Fruit fly (Drosophila melanogaster) whole organism, embryonic: ENCODE measurements around the gene CG18557.

Experiments used
- Aef1 ChIP-seq: fragments of 200-800 bp; sonication (Bioruptor generic); IDR thresholded peaks from 3 replicates; pipeline ENCODE4 v1.3.6; 2022; ENCODE audit warnings: missing biosample characterization, missing genetic modification characterization
- Bgb ChIP-seq: fragments of 200-800 bp; sonication (Bioruptor generic); IDR thresholded peaks from 2 replicates; pipeline ENCODE4 v1.3.6; 2022; ENCODE audit warnings: missing biosample characterization, missing genetic modification characterization; ENCODE audit not compliant: partially characterized antibody
- Blimp-1 ChIP-seq: fragments of 200-800 bp; sonication (Bioruptor generic); optimal IDR thresholded peaks from 3 replicates; lab custom pipeline; 2018; ENCODE audit warnings: missing biosample characterization, missing genetic modification characterization, mild to moderate bottlenecking, moderate library complexity, missing genetic modification reagents
- CG10321 ChIP-seq: fragments of 200-800 bp; sonication (Bioruptor generic); IDR thresholded peaks from 2 replicates; pipeline ENCODE4 v1.3.6; 2022; ENCODE audit warnings: missing biosample characterization, missing genetic modification characterization
- CG12155 ChIP-seq: fragments of 200-800 bp; sonication (Bioruptor generic); optimal IDR thresholded peaks from 3 replicates; lab custom pipeline; 2016; ENCODE audit warnings: missing biosample characterization, missing genetic modification characterization
- CG14860 ChIP-seq: fragments of 200-800 bp; sonication (Bioruptor generic); IDR thresholded peaks from 3 replicates; pipeline ENCODE4 v1.3.6; 2022; ENCODE audit warnings: missing biosample characterization, missing genetic modification characterization; ENCODE audit not compliant: partially characterized antibody
- CG15073 ChIP-seq: fragments of 200-800 bp; sonication (Bioruptor generic); optimal IDR thresholded peaks from 2 replicates; lab custom pipeline; 2016; ENCODE audit warnings: missing biosample characterization, missing genetic modification characterization
- CG15269 ChIP-seq: fragments of 200-800 bp; sonication (Bioruptor generic); optimal IDR thresholded peaks from 2 replicates; lab custom pipeline; 2018; ENCODE audit warnings: missing biosample characterization, mild to moderate bottlenecking, missing genetic modification characterization, moderate library complexity
- CG16779 ChIP-seq: fragments of 200-800 bp; sonication (Bioruptor generic); IDR thresholded peaks from 2 replicates; pipeline ENCODE4 v1.3.6; 2022; ENCODE audit warnings: missing biosample characterization, missing genetic modification characterization
- CG17328 ChIP-seq: fragments of 200-800 bp; sonication (Bioruptor generic); IDR thresholded peaks from 2 replicates; pipeline ENCODE4 v1.3.6; 2022; ENCODE audit warnings: missing biosample characterization, missing genetic modification characterization
- CG17912 ChIP-seq: fragments of 200-800 bp; sonication (Bioruptor generic); optimal IDR thresholded peaks from 2 replicates; lab custom pipeline; 2018; ENCODE audit warnings: missing biosample characterization, mild to moderate bottlenecking, missing genetic modification characterization
- CG18262 ChIP-seq: fragments of 200-800 bp; optimal IDR thresholded peaks from 3 replicates; lab custom pipeline; 2019; ENCODE audit warnings: missing biosample characterization, mild to moderate bottlenecking, missing genetic modification characterization, moderate library complexity
- CG2129 ChIP-seq: fragments of 200-800 bp; sonication (Bioruptor generic); IDR thresholded peaks from 2 replicates; pipeline ENCODE4 v1.3.6; 2022; ENCODE audit warnings: missing biosample characterization, missing genetic modification characterization; ENCODE audit not compliant: partially characterized antibody
- CG2889 ChIP-seq: fragments of 200-800 bp; sonication (Bioruptor generic); IDR thresholded peaks from 3 replicates; pipeline ENCODE4 v1.3.6; 2022; ENCODE audit warnings: missing biosample characterization, missing genetic modification characterization
- CG3281 ChIP-seq: fragments of 200-800 bp; sonication (Bioruptor generic); optimal IDR thresholded peaks from 3 replicates; lab custom pipeline; 2017; ENCODE audit warnings: missing biosample characterization, mild to moderate bottlenecking, missing genetic modification characterization
- CG42726 ChIP-seq: fragments of 200-800 bp; sonication (Bioruptor generic); IDR thresholded peaks from 2 replicates; pipeline ENCODE4 v1.3.6; 2022; ENCODE audit warnings: missing biosample characterization, missing genetic modification characterization; ENCODE audit not compliant: partially characterized antibody
- CG4328 ChIP-seq: fragments of 200-800 bp; sonication (Bioruptor generic); optimal IDR thresholded peaks from 3 replicates; lab custom pipeline; 2017; ENCODE audit warnings: missing biosample characterization, missing genetic modification reagents, missing genetic modification characterization
- CG4730 ChIP-seq: fragments of 200-800 bp; sonication (Bioruptor generic); IDR thresholded peaks from 2 replicates; pipeline ENCODE4 v1.3.6; 2022; ENCODE audit warnings: missing biosample characterization, missing genetic modification characterization
- CG5953 ChIP-seq: fragments of 200-800 bp; sonication (Bioruptor generic); IDR thresholded peaks from 2 replicates; pipeline ENCODE4 v1.3.6; 2022; ENCODE audit warnings: missing biosample characterization, missing genetic modification characterization
- CG6175 ChIP-seq: fragments of 200-800 bp; sonication (Bioruptor generic); IDR thresholded peaks from 3 replicates; pipeline ENCODE4 v1.3.6; 2022; ENCODE audit warnings: missing biosample characterization, missing genetic modification characterization
- CG7839 ChIP-seq: fragments of 200-800 bp; sonication (Bioruptor generic); optimal IDR thresholded peaks from 3 replicates; lab custom pipeline; 2018; ENCODE audit warnings: missing biosample characterization, mild to moderate bottlenecking, missing genetic modification characterization, moderate library complexity
- CG8290 ChIP-seq, 3 experiments: fragments of 200-800 bp; sonication (Bioruptor generic); optimal IDR thresholded peaks; 2 replicates each; lab custom pipeline; 2016 to 2019; ENCODE audit warnings: missing biosample characterization in 3 of 3, missing genetic modification characterization in 3 of 3, mild to moderate bottlenecking in 2 of 3, moderate library complexity in 1 of 3
- CG9727 ChIP-seq: fragments of 200-800 bp; sonication (Bioruptor generic); optimal IDR thresholded peaks from 3 replicates; lab custom pipeline; 2017; ENCODE audit warnings: missing biosample characterization, mild to moderate bottlenecking, missing genetic modification characterization
- D19A ChIP-seq: fragments of 200-800 bp; optimal IDR thresholded peaks from 3 replicates; lab custom pipeline; 2019; ENCODE audit warnings: missing biosample characterization, mild to moderate bottlenecking, missing genetic modification characterization, moderate library complexity
- E2f1 ChIP-seq: fragments of 200-800 bp; sonication (Bioruptor generic); IDR thresholded peaks from 2 replicates; pipeline ENCODE4 v1.3.6; 2022; ENCODE audit warnings: missing biosample characterization, missing genetic modification characterization
- ERR ChIP-seq: fragments of 200-800 bp; sonication (Bioruptor generic); optimal IDR thresholded peaks from 2 replicates; lab custom pipeline; 2016; ENCODE audit warnings: missing biosample characterization, missing genetic modification characterization
- HmgZ ChIP-seq: fragments of 200-800 bp; sonication (Bioruptor generic); optimal IDR thresholded peaks from 2 replicates; lab custom pipeline; 2018; ENCODE audit warnings: missing biosample characterization, mild to moderate bottlenecking, missing genetic modification characterization
- Med ChIP-seq: fragments of 200-800 bp; sonication (Bioruptor generic); peaks from one replicate; lab custom pipeline; 2016; ENCODE audit warnings: missing biosample characterization, missing genetic modification characterization, mild to moderate bottlenecking, inconsistent platforms, moderate library complexity
- Nf-YB ChIP-seq: fragments of 200-800 bp; sonication (Bioruptor generic); optimal IDR thresholded peaks from 3 replicates; lab custom pipeline; 2019; ENCODE audit warnings: missing biosample characterization, mild to moderate bottlenecking, missing genetic modification characterization, moderate library complexity
- NfI ChIP-seq: fragments of 200-800 bp; sonication (Bioruptor generic); optimal IDR thresholded peaks from 3 replicates; lab custom pipeline; 2018; ENCODE audit warnings: missing biosample characterization, mild to moderate bottlenecking, missing genetic modification characterization, moderate library complexity
- PHDP ChIP-seq: fragments of 200-800 bp; sonication (Bioruptor generic); optimal IDR thresholded peaks from 3 replicates; lab custom pipeline; 2018; ENCODE audit warnings: missing biosample characterization, mild to moderate bottlenecking, missing genetic modification characterization, moderate library complexity
- Ravus ChIP-seq: fragments of 200-800 bp; sonication (Bioruptor generic); IDR thresholded peaks from 2 replicates; pipeline ENCODE4 v1.3.6; 2022; ENCODE audit warnings: missing biosample characterization, missing genetic modification characterization
- Six4 ChIP-seq: fragments of 200-800 bp; sonication (Bioruptor generic); optimal IDR thresholded peaks from 2 replicates; lab custom pipeline; 2016; ENCODE audit warnings: missing biosample characterization, missing genetic modification characterization
- Spps ChIP-seq: fragments of 200-800 bp; sonication (Bioruptor generic); optimal IDR thresholded peaks from 2 replicates; lab custom pipeline; 2018; ENCODE audit warnings: missing biosample characterization, mild to moderate bottlenecking, missing genetic modification characterization
- aop ChIP-seq: fragments of 200-800 bp; sonication (Bioruptor generic); IDR thresholded peaks from 2 replicates; pipeline ENCODE4 v1.3.6; 2022; ENCODE audit warnings: missing biosample characterization, missing genetic modification characterization
- bab2 ChIP-seq: fragments of 200-800 bp; sonication (Bioruptor generic); optimal IDR thresholded peaks from 2 replicates; lab custom pipeline; 2016; ENCODE audit warnings: missing biosample characterization, missing genetic modification characterization
- crc ChIP-seq: fragments of 200-800 bp; sonication (Bioruptor generic); optimal IDR thresholded peaks from 2 replicates; lab custom pipeline; 2016; ENCODE audit warnings: missing biosample characterization, missing genetic modification characterization
- dysf ChIP-seq: fragments of 200-800 bp; sonication (Bioruptor generic); IDR thresholded peaks from 3 replicates; pipeline ENCODE4 v1.3.6; 2022; ENCODE audit warnings: missing biosample characterization, missing genetic modification characterization
- emc ChIP-seq: fragments of 200-800 bp; sonication (Bioruptor generic); optimal IDR thresholded peaks from 2 replicates; lab custom pipeline; 2016; ENCODE audit warnings: missing biosample characterization, missing genetic modification characterization
- exex ChIP-seq: fragments of 200-800 bp; sonication (Bioruptor generic); optimal IDR thresholded peaks from 4 replicates; lab custom pipeline; 2018; ENCODE audit warnings: missing biosample characterization, mild to moderate bottlenecking, missing genetic modification characterization, moderate library complexity
- fd3F ChIP-seq: fragments of 200-800 bp; sonication (Bioruptor generic); optimal IDR thresholded peaks from 2 replicates; lab custom pipeline; 2018; ENCODE audit warnings: missing biosample characterization, mild to moderate bottlenecking, missing genetic modification characterization, moderate library complexity
- kah ChIP-seq: fragments of 200-800 bp; sonication (Bioruptor generic); optimal IDR thresholded peaks from 2 replicates; lab custom pipeline; 2018; ENCODE audit warnings: missing biosample characterization, mild to moderate bottlenecking, missing genetic modification characterization
- ken ChIP-seq: fragments of 200-800 bp; sonication (Bioruptor generic); IDR thresholded peaks from 3 replicates; pipeline ENCODE4 v1.3.6; 2022; ENCODE audit warnings: missing biosample characterization, missing genetic modification characterization
- org-1 ChIP-seq: fragments of 200-800 bp; sonication (Bioruptor generic); optimal IDR thresholded peaks from 2 replicates; lab custom pipeline; 2017; ENCODE audit warnings: missing biosample characterization, missing genetic modification characterization
- p53 ChIP-seq: fragments of 200-800 bp; sonication (Bioruptor generic); optimal IDR thresholded peaks from 2 replicates; lab custom pipeline; 2016; ENCODE audit warnings: missing biosample characterization, missing genetic modification characterization
- pros ChIP-seq: fragments of 200-800 bp; sonication (Bioruptor generic); optimal IDR thresholded peaks from 3 replicates; lab custom pipeline; 2019; ENCODE audit warnings: missing biosample characterization, mild to moderate bottlenecking, missing genetic modification characterization, moderate library complexity
- row ChIP-seq: fragments of 200-800 bp; sonication (Bioruptor generic); IDR thresholded peaks from 3 replicates; pipeline ENCODE4 v1.3.6; 2022; ENCODE audit warnings: missing biosample characterization, missing genetic modification characterization
- vvl ChIP-seq: fragments of 200-800 bp; sonication (Bioruptor generic); IDR thresholded peaks from 2 replicates; pipeline ENCODE4 v1.3.6; 2022; ENCODE audit warnings: missing biosample characterization, missing genetic modification characterization

The CG18557 gene

DNA sequence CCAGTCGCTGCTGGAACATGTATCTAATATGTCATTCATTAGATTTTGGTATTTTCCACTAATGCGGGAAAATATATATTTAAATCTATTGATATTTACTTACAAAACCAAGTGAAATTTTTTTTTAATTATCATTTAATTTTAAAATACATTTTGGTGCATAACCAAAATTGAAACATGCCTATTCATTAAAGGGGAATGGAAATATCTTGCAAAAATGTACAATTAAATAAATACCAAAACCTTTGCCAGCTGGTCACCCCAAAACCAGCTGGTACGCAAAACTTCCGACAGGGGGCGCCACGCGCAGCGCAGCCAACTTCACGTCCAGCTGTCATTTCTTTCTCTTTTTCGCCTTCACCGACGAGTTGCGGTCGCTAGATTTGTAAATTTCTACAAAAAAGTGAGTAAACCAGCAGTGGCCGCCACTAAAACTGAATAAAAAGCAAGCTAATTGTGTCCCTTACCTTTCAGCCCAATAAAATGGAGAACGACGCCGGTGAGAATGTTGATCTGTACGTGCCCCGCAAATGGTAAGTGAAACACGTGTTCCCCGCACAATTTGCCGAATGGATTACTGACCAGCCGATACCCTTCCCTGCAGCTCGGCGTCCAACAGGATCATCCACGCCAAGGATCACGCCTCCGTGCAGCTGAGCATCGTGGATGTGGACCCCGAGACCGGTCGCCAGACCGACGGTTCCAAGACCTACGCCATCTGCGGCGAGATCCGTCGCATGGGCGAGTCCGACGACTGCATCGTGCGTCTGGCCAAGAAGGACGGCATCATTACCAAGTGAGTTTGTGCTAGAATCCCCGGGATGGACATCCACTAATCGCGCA, 10.5 kb upstream of the CG18557 start, which contains the start of the genes CG3104 and RpS21 (continued):
- TF ChIP-seq CG15073 (GFP tag; lab: Kevin White, UChicago) (no peak), ken (GFP tag; lab: Robert Waterston, UW) (peak; percentile 95), CG15269 (tag; lab: Kevin White, UChicago) (peak; percentile 72), Six4 (peak; percentile 74), E2f1 (GFP tag; lab: Robert Waterston, UW) (peak; percentile 82), Aef1 (GFP tag; lab: Robert Waterston, UW) (peak; percentile 88), CG17912 (GFP tag; lab: Kevin White, UChicago) (peak; percentile 92), CG10321 (GFP tag; lab: Robert Waterston, UW) (peak; percentile 71; the same call in 1 of the 2 replicates), CG16779 (peak; percentile 94), Spps (peak; percentile 48), bab2 (GFP tag; lab: Kevin White, UChicago) (peak; percentile 84), CG17328 (GFP tag; lab: Robert Waterston, UW) (peak; percentile 92), emc (GFP tag; lab: Kevin White, UChicago) (peak; percentile 88), pros (GFP tag; lab: Kevin White, UChicago) (no peak), CG42726 (GFP tag; lab: Robert Waterston, UW) (no peak; the same call in 1 of the 2 replicates), CG14860 (GFP tag; lab: Robert Waterston, UW) (no peak), CG8290 (GFP tag; optimal IDR thresholded peaks at IDR 0.05; lab: Kevin White, UChicago) (peak; percentile 86), CG8290 (tag; optimal IDR thresholded peaks at IDR 0.05; lab: Kevin White, UChicago) (peak; percentile 85 to 92), Ravus (peak; percentile 54), Med (GFP tag; lab: Kevin White, UChicago) (peak; percentile 98), kah (GFP tag; lab: Kevin White, UChicago) (peak; percentile 58), p53 (GFP tag; lab: Kevin White, UChicago) (peak; percentile 77), NfI (GFP tag; lab: Kevin White, UChicago) (peak; percentile 93), row (peak; percentile 91), CG12155 (peak; percentile 87), vvl (peak; percentile 91), dysf (peak; percentile 84), fd3F (peak; percentile 73), Bgb (GFP tag; lab: Robert Waterston, UW) (peak; percentile 29), PHDP (peak; percentile 57), CG5953 (GFP tag; lab: Robert Waterston, UW) (peak; percentile 92), ERR (GFP tag; lab: Kevin White, UChicago) (peak; percentile 55), crc (GFP tag; lab: Kevin White, UChicago) (peak; percentile 75), CG3281 (GFP tag; lab: Kevin White, UChicago) (peak; percentile 83), org-1 (GFP tag; lab: Kevin White, UChicago) (peak; percentile 63), HmgZ (tag; lab: Kevin White, UChicago) (peak; percentile 82), CG2889 (GFP tag; lab: Robert Waterston, UW) (peak; percentile 77), Blimp-1 (GFP tag; lab: Kevin White, UChicago) (peak; percentile 48), CG18262 (tag; lab: Kevin White, UChicago) (peak; percentile 73), aop (no peak), Nf-YB (GFP tag; lab: Kevin White, UChicago) (peak; percentile 65), CG4730 (GFP tag; lab: Robert Waterston, UW) (peak; percentile 77), CG7839 (tag; lab: Kevin White, UChicago) (peak; percentile 75), CG9727 (GFP tag; lab: Kevin White, UChicago) (peak; percentile 93), CG6175 (GFP tag; lab: Robert Waterston, UW) (peak; percentile 87), D19A (tag; lab: Kevin White, UChicago) (peak; percentile 92), CG4328 (GFP tag; lab: Kevin White, UChicago) (peak; percentile 92), exex (tag; lab: Kevin White, UChicago) (peak; percentile 29), CG2129 (GFP tag; lab: Robert Waterston, UW) (no peak)
